Worm (Caenorhabditis elegans): ENCODE data around the gene acd-4.

- TF ChIP-seq nhr-77 (tag; optimal IDR thresholded peaks at IDR 0.05) = no peak
- no peak for TF ChIP-seq unc-62 (GFP tag; optimal IDR thresholded peaks at IDR 0.05)
- no peak for TF ChIP-seq egl-5 (tag; optimal IDR thresholded peaks at IDR 0.05)
- TF ChIP-seq lsy-12 (tag; optimal IDR thresholded peaks at IDR 0.05) = no peak
Measured at ce11 chrV:8632788-8633187, 5.2 kb upstream of the acd-4 start.

All from whole organism, L3 larva.